Fruit fly (Drosophila melanogaster) whole organism, embryonic: Measurements from ENCODE around the gene CG15040.

ENCODE experiments used
- Bdp1 ChIP-seq: fragments of 200-800 bp; sonication (Bioruptor generic); optimal IDR thresholded peaks from 3 replicates; lab custom pipeline; 2016; ENCODE audit warnings: missing biosample characterization, missing genetic modification characterization
- Bgb ChIP-seq: fragments of 200-800 bp; sonication (Bioruptor generic); IDR thresholded peaks from 2 replicates; pipeline ENCODE4 v1.3.6; 2022; ENCODE audit warnings: missing biosample characterization, missing genetic modification characterization; ENCODE audit not compliant: partially characterized antibody
- CG13287 ChIP-seq: fragments of 200-800 bp; sonication (Bioruptor generic); IDR thresholded peaks from 2 replicates; pipeline ENCODE4 v1.3.6; 2022; ENCODE audit warnings: missing biosample characterization, missing genetic modification characterization; ENCODE audit not compliant: partially characterized antibody
- CG13624 ChIP-seq: fragments of 200-800 bp; sonication (Bioruptor generic); optimal IDR thresholded peaks from 2 replicates; lab custom pipeline; 2016; ENCODE audit warnings: missing biosample characterization, missing genetic modification characterization
- CG14441 ChIP-seq: fragments of 200-800 bp; sonication (Bioruptor generic); IDR thresholded peaks from 2 replicates; pipeline ENCODE4 v1.3.6; 2022; ENCODE audit warnings: missing biosample characterization, missing genetic modification characterization
- CG14710 ChIP-seq: fragments of 200-800 bp; sonication (Bioruptor generic); optimal IDR thresholded peaks from 3 replicates; lab custom pipeline; 2019; ENCODE audit warnings: missing biosample characterization, mild to moderate bottlenecking, missing genetic modification characterization, moderate library complexity
- CG16815 ChIP-seq: fragments of 200-800 bp; sonication (Bioruptor generic); optimal IDR thresholded peaks from 3 replicates; lab custom pipeline; 2017; ENCODE audit warnings: missing biosample characterization, mild to moderate bottlenecking, missing genetic modification characterization
- CG17359 ChIP-seq: fragments of 200-800 bp; sonication (Bioruptor generic); optimal IDR thresholded peaks from 3 replicates; lab custom pipeline; 2018; ENCODE audit warnings: missing biosample characterization, mild to moderate bottlenecking, missing genetic modification characterization, moderate library complexity
- CG1792 ChIP-seq: fragments of 200-800 bp; sonication (Bioruptor generic); optimal IDR thresholded peaks from 2 replicates; lab custom pipeline; 2016; ENCODE audit warnings: missing biosample characterization, missing genetic modification characterization
- CG2116 ChIP-seq: fragments of 200-800 bp; sonication (Bioruptor generic); optimal IDR thresholded peaks from 3 replicates; lab custom pipeline; 2018; ENCODE audit warnings: missing biosample characterization, mild to moderate bottlenecking, missing genetic modification characterization
- CG3847 ChIP-seq: fragments of 200-800 bp; sonication (Bioruptor generic); IDR thresholded peaks from 2 replicates; pipeline ENCODE4 v1.3.6; 2022; ENCODE audit warnings: missing biosample characterization, missing genetic modification characterization
- CG5245 ChIP-seq: fragments of 200-800 bp; sonication (Bioruptor generic); optimal IDR thresholded peaks from 3 replicates; lab custom pipeline; 2016; ENCODE audit warnings: missing biosample characterization, missing genetic modification characterization
- CG6791 ChIP-seq: fragments of 200-800 bp; sonication (Bioruptor generic); IDR thresholded peaks from 3 replicates; pipeline ENCODE4 v1.3.6; 2022; ENCODE audit warnings: missing biosample characterization, missing genetic modification characterization; ENCODE audit not compliant: partially characterized antibody
- Dek ChIP-seq: fragments of 200-800 bp; sonication (Bioruptor generic); optimal IDR thresholded peaks from 3 replicates; lab custom pipeline; 2019; ENCODE audit warnings: missing biosample characterization, mild to moderate bottlenecking, missing genetic modification characterization, moderate library complexity
- Doc3 ChIP-seq: fragments of 200-800 bp; sonication (Bioruptor generic); IDR thresholded peaks from 3 replicates; pipeline ENCODE4 v1.3.6; 2022; ENCODE audit warnings: missing biosample characterization, missing genetic modification characterization; ENCODE audit not compliant: partially characterized antibody
- Dp ChIP-seq: fragments of 200-800 bp; sonication (Bioruptor generic); optimal IDR thresholded peaks from 2 replicates; lab custom pipeline; 2018; ENCODE audit warnings: missing biosample characterization, mild to moderate bottlenecking, missing genetic modification characterization, moderate library complexity
- E2f2 ChIP-seq: fragments of 200-800 bp; sonication (Bioruptor generic); IDR thresholded peaks from 2 replicates; pipeline ENCODE4 v1.3.6; 2022; ENCODE audit warnings: missing biosample characterization, missing genetic modification characterization
- Eip74EF ChIP-seq, 2 experiments: fragments of 200-800 bp in 1 of 2; fragments of >200 bp in 1 of 2; sonication (Bioruptor generic) in 1 of 2; optimal IDR thresholded peaks; 2 replicates each; lab custom pipeline; 2017 to 2019; ENCODE audit warnings: missing biosample characterization in 2 of 2, missing genetic modification characterization in 2 of 2, mild to moderate bottlenecking in 1 of 2, moderate library complexity in 1 of 2
- HLH4C ChIP-seq: fragments of 200-800 bp; sonication (Bioruptor generic); IDR thresholded peaks from 3 replicates; pipeline ENCODE4 v1.3.6; 2022; ENCODE audit warnings: missing biosample characterization, missing genetic modification characterization; ENCODE audit not compliant: partially characterized antibody
- HLHmδ ChIP-seq: fragments of 200-800 bp; sonication (Bioruptor generic); optimal IDR thresholded peaks from 2 replicates; lab custom pipeline; 2018; ENCODE audit warnings: missing biosample characterization, mild to moderate bottlenecking, missing genetic modification characterization, moderate library complexity
- Lim3 ChIP-seq: fragments of 200-800 bp; sonication (Bioruptor generic); IDR thresholded peaks from 2 replicates; pipeline ENCODE4 v1.3.6; 2022; ENCODE audit warnings: missing biosample characterization, missing genetic modification characterization
- Mad ChIP-seq: fragments of 200-800 bp; sonication (Bioruptor generic); optimal IDR thresholded peaks from 2 replicates; lab custom pipeline; 2016; ENCODE audit warnings: missing biosample characterization, missing genetic modification characterization
- Nf-YB ChIP-seq: fragments of 200-800 bp; sonication (Bioruptor generic); optimal IDR thresholded peaks from 3 replicates; lab custom pipeline; 2019; ENCODE audit warnings: missing biosample characterization, mild to moderate bottlenecking, missing genetic modification characterization, moderate library complexity
- Nf-YC ChIP-seq: fragments of 200-800 bp; optimal IDR thresholded peaks from 3 replicates; lab custom pipeline; 2019; ENCODE audit warnings: missing biosample characterization, mild to moderate bottlenecking, missing genetic modification characterization, moderate library complexity
- Poxn ChIP-seq: fragments of 200-800 bp; sonication (Bioruptor generic); IDR thresholded peaks from 2 replicates; pipeline ENCODE4 v1.3.6; 2022; ENCODE audit warnings: missing biosample characterization, missing genetic modification characterization
- Ravus ChIP-seq: fragments of 200-800 bp; sonication (Bioruptor generic); IDR thresholded peaks from 2 replicates; pipeline ENCODE4 v1.3.6; 2022; ENCODE audit warnings: missing biosample characterization, missing genetic modification characterization
- Scr ChIP-seq: fragments of 200-800 bp; sonication (Bioruptor generic); IDR thresholded peaks from 2 replicates; pipeline ENCODE4 v1.3.6; 2022; ENCODE audit warnings: missing biosample characterization, missing genetic modification characterization; ENCODE audit not compliant: partially characterized antibody
- Sin3A ChIP-seq: fragments of >200 bp; optimal IDR thresholded peaks from 2 replicates; lab custom pipeline; 2018
- Spps ChIP-seq: fragments of 200-800 bp; sonication (Bioruptor generic); optimal IDR thresholded peaks from 2 replicates; lab custom pipeline; 2018; ENCODE audit warnings: missing biosample characterization, mild to moderate bottlenecking, missing genetic modification characterization
- Sry-δ ChIP-seq: fragments of 200-800 bp; sonication (Bioruptor generic); optimal IDR thresholded peaks from 2 replicates; lab custom pipeline; 2016; ENCODE audit warnings: missing biosample characterization, missing genetic modification characterization
- Xrp1 ChIP-seq: fragments of 200-800 bp; sonication (Bioruptor generic); IDR thresholded peaks from 2 replicates; pipeline ENCODE4 v1.3.6; 2022; ENCODE audit warnings: missing biosample characterization, missing genetic modification characterization
- YL-1 ChIP-seq: fragments of 200-800 bp; sonication (Bioruptor generic); optimal IDR thresholded peaks from 3 replicates; lab custom pipeline; 2017; ENCODE audit warnings: missing biosample characterization, mild to moderate bottlenecking, missing genetic modification characterization
- abd-A ChIP-seq: fragments of 200-800 bp; sonication (Bioruptor generic); optimal IDR thresholded peaks from 3 replicates; lab custom pipeline; 2019; ENCODE audit warnings: missing biosample characterization, mild to moderate bottlenecking, missing genetic modification characterization, moderate library complexity
- al ChIP-seq: fragments of 200-800 bp; sonication (Bioruptor generic); IDR thresholded peaks from 2 replicates; pipeline ENCODE4 v1.3.6; 2022; ENCODE audit warnings: missing biosample characterization, missing genetic modification characterization
- ci ChIP-seq: fragments of 200-800 bp; sonication (Bioruptor generic); IDR thresholded peaks from 3 replicates; pipeline ENCODE4 v1.3.6; 2022; ENCODE audit warnings: missing biosample characterization, missing genetic modification characterization
- fd64A ChIP-seq: fragments of 200-800 bp; sonication (Bioruptor generic); optimal IDR thresholded peaks from 3 replicates; lab custom pipeline; 2018; ENCODE audit warnings: missing biosample characterization, mild to moderate bottlenecking, missing genetic modification characterization
- gfzf ChIP-seq: fragments of 200-800 bp; sonication (Bioruptor generic); optimal IDR thresholded peaks from 2 replicates; lab custom pipeline; 2016; ENCODE audit warnings: missing biosample characterization, mild to moderate bottlenecking, missing genetic modification characterization, moderate library complexity
- hbn ChIP-seq: fragments of 200-800 bp; sonication (Bioruptor generic); IDR thresholded peaks from 2 replicates; pipeline ENCODE4 v1.3.6; 2022; ENCODE audit warnings: missing biosample characterization, missing genetic modification characterization; ENCODE audit not compliant: partially characterized antibody
- knrl ChIP-seq: fragments of 200-800 bp; sonication (Bioruptor generic); IDR thresholded peaks from 3 replicates; pipeline ENCODE4 v1.3.6; 2022; ENCODE audit warnings: missing biosample characterization, missing genetic modification characterization; ENCODE audit not compliant: partially characterized antibody
- oc ChIP-seq: fragments of 200-800 bp; sonication (Bioruptor generic); optimal IDR thresholded peaks from 2 replicates; lab custom pipeline; 2018; ENCODE audit warnings: missing biosample characterization, mild to moderate bottlenecking, missing genetic modification characterization, moderate library complexity
- org-1 ChIP-seq: fragments of 200-800 bp; sonication (Bioruptor generic); optimal IDR thresholded peaks from 2 replicates; lab custom pipeline; 2017; ENCODE audit warnings: missing biosample characterization, missing genetic modification characterization
- phol ChIP-seq: fragments of 200-800 bp; sonication (Bioruptor generic); optimal IDR thresholded peaks from 3 replicates; lab custom pipeline; 2018; ENCODE audit warnings: missing biosample characterization, mild to moderate bottlenecking, missing genetic modification characterization, moderate library complexity
- pzg ChIP-seq: fragments of 200-800 bp; sonication (Bioruptor generic); optimal IDR thresholded peaks from 3 replicates; lab custom pipeline; 2018; ENCODE audit warnings: missing biosample characterization, mild to moderate bottlenecking, missing genetic modification characterization, moderate library complexity
- salm ChIP-seq: fragments of 200-800 bp; sonication (Bioruptor generic); optimal IDR thresholded peaks from 2 replicates; lab custom pipeline; 2018; ENCODE audit warnings: missing biosample characterization, mild to moderate bottlenecking, missing genetic modification characterization
- scrt ChIP-seq: fragments of 200-800 bp; sonication (Bioruptor generic); optimal IDR thresholded peaks from 2 replicates; lab custom pipeline; 2018; ENCODE audit warnings: missing biosample characterization, mild to moderate bottlenecking, missing genetic modification characterization, moderate library complexity
- sob ChIP-seq: fragments of 200-800 bp; sonication (Bioruptor generic); IDR thresholded peaks from 2 replicates; pipeline ENCODE4 v1.3.6; 2022; ENCODE audit warnings: missing biosample characterization, missing genetic modification characterization
- stwl ChIP-seq: fragments of 200-800 bp; sonication (Bioruptor generic); optimal IDR thresholded peaks from 3 replicates; lab custom pipeline; 2018; ENCODE audit warnings: missing biosample characterization, mild to moderate bottlenecking, missing genetic modification characterization, moderate library complexity
- vnd ChIP-seq: fragments of 200-800 bp; sonication (Bioruptor generic); IDR thresholded peaks from 3 replicates; pipeline ENCODE4 v1.3.6; 2022; ENCODE audit warnings: missing biosample characterization, missing genetic modification characterization; ENCODE audit not compliant: partially characterized antibody

CG15040 gene

dm6 chrX:18652879-18653278 is 35.5 kb upstream of the CG15040 start, which contains the start of gene Ing3 (continued):
- TF ChIP-seq CG17359 (tag; lab: Kevin White, UChicago) = no peak

DNA sequence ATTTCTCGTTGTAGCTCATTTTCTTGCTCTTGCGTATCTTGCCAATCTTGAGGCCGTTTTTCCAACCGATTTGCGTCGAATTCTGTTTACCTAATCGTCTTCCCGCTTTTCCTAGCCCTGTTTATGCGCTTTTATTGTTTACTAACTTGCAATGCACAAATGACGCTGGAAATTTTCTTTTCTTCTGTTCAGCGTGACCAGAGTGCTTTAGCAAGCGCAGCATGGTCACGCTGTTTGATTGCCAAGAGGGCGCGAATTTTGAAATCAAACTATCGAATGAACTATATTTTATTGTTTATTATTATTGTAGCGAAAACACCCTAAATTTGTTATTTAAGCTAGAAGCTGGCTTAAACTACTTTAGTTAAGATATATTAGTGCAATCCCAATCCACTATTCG is 32.9 kb upstream of the CG15040 start, which contains the start of gene Hou:
Gene Hou (minus strand): TSS at position 193 of the 400 bp plus-strand sequence.
- TF ChIP-seq CG14710 (tag; lab: Kevin White, UChicago) = peak; percentile 34
- peak; percentile 53; the same call in 1 of the 3 replicates for TF ChIP-seq CG6791 (GFP tag; lab: Robert Waterston, UW)
- no peak for TF ChIP-seq ci
- no peak for TF ChIP-seq Spps
- TF ChIP-seq Mad (GFP tag; lab: Kevin White, UChicago) = no peak
- TF ChIP-seq Doc3 (GFP tag; lab: Robert Waterston, UW) = peak; percentile 29; the same call in 1 of the 3 replicates
- TF ChIP-seq abd-A (tag; lab: Kevin White, UChicago) = no peak
- peak; percentile 7 for TF ChIP-seq phol (tag; lab: Kevin White, UChicago)
- TF ChIP-seq stwl = peak; percentile 49
- TF ChIP-seq gfzf (GFP tag; lab: Kevin White, UChicago) = peak; percentile 72
- no peak for TF ChIP-seq CG5245 (GFP tag; lab: Kevin White, UChicago)
- no peak for TF ChIP-seq HLHmδ (GFP tag; lab: Kevin White, UChicago)
- TF ChIP-seq Xrp1 (GFP tag; lab: Robert Waterston, UW) = no peak
- TF ChIP-seq al (GFP tag; lab: Robert Waterston, UW) = no peak
- TF ChIP-seq E2f2 = peak; percentile 94
- TF ChIP-seq Lim3 (GFP tag; lab: Robert Waterston, UW) = no peak
- no peak for TF ChIP-seq salm (tag; lab: Kevin White, UChicago)
- TF ChIP-seq CG13287 = peak; percentile 79
- TF ChIP-seq YL-1 (GFP tag; lab: Kevin White, UChicago) = peak; percentile 65
- no peak for TF ChIP-seq Nf-YC (tag; lab: Kevin White, UChicago)
- no peak for TF ChIP-seq scrt (GFP tag; lab: Kevin White, UChicago)
- no peak for TF ChIP-seq Eip74EF (GFP tag; optimal IDR thresholded peaks at IDR 0.05; lab: Kevin White, UChicago)
- peak; percentile 63 for TF ChIP-seq Bgb (GFP tag; lab: Robert Waterston, UW)
- no peak for TF ChIP-seq fd64A (GFP tag; lab: Kevin White, UChicago)
- TF ChIP-seq pzg (GFP tag; lab: Kevin White, UChicago) = peak; percentile 71
- TF ChIP-seq Ravus = no peak
- TF ChIP-seq Nf-YB (GFP tag; lab: Kevin White, UChicago) = no peak
- peak; percentile 21 for TF ChIP-seq Sin3A (lab: Kevin White, UChicago)
- TF ChIP-seq Bdp1 (GFP tag; lab: Kevin White, UChicago) = no peak
- no peak for TF ChIP-seq Poxn (GFP tag; lab: Robert Waterston, UW)
- TF ChIP-seq Dp (GFP tag; lab: Kevin White, UChicago) = peak; percentile 94
- TF ChIP-seq CG14441 (GFP tag; lab: Robert Waterston, UW) = no peak
- TF ChIP-seq hbn (GFP tag; lab: Robert Waterston, UW) = peak; percentile 48; the same call in 1 of the 2 replicates
- no peak for TF ChIP-seq sob (GFP tag; lab: Robert Waterston, UW)
- TF ChIP-seq Scr = peak; percentile 65
- peak; percentile 49 for TF ChIP-seq Sry-δ (GFP tag; lab: Kevin White, UChicago)
- no peak for TF ChIP-seq Dek
- no peak for TF ChIP-seq CG1792 (GFP tag; lab: Kevin White, UChicago)
- peak; percentile 60 for TF ChIP-seq CG3847
- TF ChIP-seq CG2116 (GFP tag; lab: Kevin White, UChicago) = peak; percentile 22
- no peak for TF ChIP-seq oc
- TF ChIP-seq HLH4C (GFP tag; lab: Robert Waterston, UW) = peak; percentile 41; the same call in 2 of the 3 replicates
- TF ChIP-seq knrl (GFP tag; lab: Robert Waterston, UW) = peak; percentile 49; the same call in 1 of the 3 replicates
- TF ChIP-seq vnd = 0 out of 3 replicates have a peak, but pooled peaks have one; percentile 40
- TF ChIP-seq CG13624 (GFP tag; lab: Kevin White, UChicago) = no peak
- no peak for TF ChIP-seq CG16815 (GFP tag; lab: Kevin White, UChicago)
- no peak for TF ChIP-seq org-1 (GFP tag; lab: Kevin White, UChicago)
